Worm (Caenorhabditis elegans): Measurements from ENCODE around the gene nhr-164.

The nhr-164 gene

ce11 chrV:15232200-15232599 is 3.4 kb downstream of the nhr-164 start, which contains the start of gene srw-13:
Gene srw-13, plus strand, starts transcription at chrV:15232500.
- TF ChIP-seq efl-1 (GFP tag; optimal IDR thresholded peaks at IDR 0.05) (no peak), repo-1 (tag; optimal IDR thresholded peaks at IDR 0.05) (no peak), nhr-120 (GFP tag; IDR thresholded peaks at IDR 0.05) (no peak), F49E8.2 (tag; optimal IDR thresholded peaks at IDR 0.05; ENCODE audit: insufficient read depth) (no peak), ekl-4 (GFP tag; IDR thresholded peaks at IDR 0.05) (no peak), somi-1 (GFP tag; optimal IDR thresholded peaks at IDR 0.05) (no peak), ztf-28 (GFP tag; IDR thresholded peaks at IDR 0.05) (no peak), B0019.2 (GFP tag; conservative IDR thresholded peaks at IDR 0.05) (no peak), ztf-26 (tag; optimal IDR thresholded peaks at IDR 0.05) (no peak), mes-4 (tag; optimal IDR thresholded peaks at IDR 0.05) (no peak), C06A6.2 (GFP tag; conservative IDR thresholded peaks at IDR 0.05) (no peak), lir-1 (GFP tag; conservative IDR thresholded peaks at IDR 0.05) (no peak), madf-10 (tag; optimal IDR thresholded peaks at IDR 0.05) (no peak), sea-2 (GFP tag; IDR thresholded peaks at IDR 0.05) (no peak), B0035.1 (tag; optimal IDR thresholded peaks at IDR 0.05) (no peak), xnd-1 (tag; optimal IDR thresholded peaks at IDR 0.05) (no peak), attf-5 (GFP tag; optimal IDR thresholded peaks at IDR 0.05) (no peak), die-1 (tag; optimal IDR thresholded peaks at IDR 0.05) (no peak), lag-1 (GFP tag; IDR thresholded peaks at IDR 0.05) (no peak), F10E7.11 (tag; optimal IDR thresholded peaks at IDR 0.05) (no peak)

- TF ChIP-seq ztf-3 (GFP tag; optimal IDR thresholded peaks at IDR 0.05) (no peak), let-607 (tag; optimal IDR thresholded peaks at IDR 0.05) (no peak), dpff-1 (tag; optimal IDR thresholded peaks at IDR 0.05) (no peak), K11D2.4 (GFP tag; IDR thresholded peaks at IDR 0.05) (no peak), ztf-26 (tag; optimal IDR thresholded peaks at IDR 0.05) (no peak), bed-1 (GFP tag; IDR thresholded peaks at IDR 0.05) (no peak), tbx-9 (tag; optimal IDR thresholded peaks at IDR 0.05; ENCODE audit: borderline replicate concordance) (no peak), nhr-27 (tag; optimal IDR thresholded peaks at IDR 0.05) (no peak), F23B12.7 (tag; optimal IDR thresholded peaks at IDR 0.05; ENCODE audit: insufficient read depth) (no peak), snpc-3.4 (tag; optimal IDR thresholded peaks at IDR 0.05) (no peak), egl-18 (GFP tag; IDR thresholded peaks at IDR 0.05) (no peak), mxl-1 (tag; optimal IDR thresholded peaks at IDR 0.05) (no peak), mes-4 (tag; optimal IDR thresholded peaks at IDR 0.05) (no peak), somi-1 (GFP tag; optimal IDR thresholded peaks at IDR 0.05) (no peak), zfh-2 (GFP tag; conservative IDR thresholded peaks at IDR 0.05) (no peak), tlf-1 (GFP tag; optimal IDR thresholded peaks at IDR 0.05) (no peak), hmg-20 (GFP tag; IDR thresholded peaks at IDR 0.05) (no peak), nfya-1 (tag; optimal IDR thresholded peaks at IDR 0.05; ENCODE audit: borderline replicate concordance, insufficient read depth) (no peak), T26A5.8 (tag; optimal IDR thresholded peaks at IDR 0.05) (no peak)
Observed at ce11 chrV:15230243-15230642, 5.3 kb downstream of the nhr-164 start, which contains the start of gene srw-15. Gene srw-15, plus strand, starts transcription at chrV:15230543.

ce11 chrV:15226206-15226605 is 9.4 kb downstream of the nhr-164 start:
- no peak for TF ChIP-seq F39B2.1 (GFP tag; IDR thresholded peaks at IDR 0.05)
- no peak for TF ChIP-seq unc-62 (GFP tag; optimal IDR thresholded peaks at IDR 0.05)

All from whole organism, young adult.